Worm (Caenorhabditis elegans): ENCODE data around the gene tbx-34.

DNA sequence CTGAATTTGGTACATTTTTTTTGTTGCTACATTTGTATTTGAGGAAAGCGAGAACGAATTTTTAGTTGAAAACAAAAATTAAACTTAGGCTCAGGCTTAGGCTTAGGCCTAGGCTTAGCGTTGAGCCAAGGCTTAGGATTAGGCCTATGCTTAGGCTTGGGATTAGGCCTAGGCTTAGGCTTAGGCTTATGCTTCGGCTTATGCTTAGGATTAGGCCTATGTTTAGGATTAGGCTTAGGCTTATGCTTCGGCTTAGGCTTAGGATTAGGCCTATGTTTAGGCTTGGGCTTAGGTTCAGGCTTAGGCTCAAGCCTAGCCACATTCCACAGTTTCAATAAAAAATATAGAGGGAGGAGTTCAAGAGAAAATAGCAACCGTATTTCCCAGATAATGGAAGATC is 10.2 kb downstream of the tbx-34 start:
- TF ChIP-seq sea-1 (GFP tag; conservative IDR thresholded peaks at IDR 0.05): no peak
- TF ChIP-seq ceh-36 (tag; optimal IDR thresholded peaks at IDR 0.05): peak; percentile 94
